Fruit fly (Drosophila melanogaster) whole organism, embryonic: Measurements from ENCODE around the gene EMC5.

Experiments used
- Atf-2 ChIP-seq: fragments of 200-800 bp; sonication (Bioruptor generic); optimal IDR thresholded peaks from 2 replicates; lab custom pipeline; 2016; ENCODE audit warnings: missing biosample characterization, missing genetic modification characterization
- B-H2 ChIP-seq: fragments of 200-800 bp; sonication (Bioruptor generic); optimal IDR thresholded peaks from 2 replicates; lab custom pipeline; 2018; ENCODE audit warnings: missing biosample characterization, mild to moderate bottlenecking, missing genetic modification characterization
- CG10959 ChIP-seq: fragments of 200-800 bp; sonication (Bioruptor generic); IDR thresholded peaks from 2 replicates; pipeline ENCODE4 v1.3.6; 2022; ENCODE audit warnings: missing biosample characterization, missing genetic modification characterization
- CG11560 ChIP-seq: fragments of 200-800 bp; sonication (Bioruptor generic); IDR thresholded peaks from 3 replicates; pipeline ENCODE4 v1.3.6; 2022; ENCODE audit warnings: missing biosample characterization, missing genetic modification characterization
- CG11723 ChIP-seq: fragments of 200-800 bp; sonication (Bioruptor generic); optimal IDR thresholded peaks from 2 replicates; lab custom pipeline; 2017; ENCODE audit warnings: missing biosample characterization, mild to moderate bottlenecking, missing genetic modification characterization
- CG14441 ChIP-seq: fragments of 200-800 bp; sonication (Bioruptor generic); IDR thresholded peaks from 2 replicates; pipeline ENCODE4 v1.3.6; 2022; ENCODE audit warnings: missing biosample characterization, missing genetic modification characterization
- CG14965 ChIP-seq: fragments of 200-800 bp; sonication (Bioruptor generic); optimal IDR thresholded peaks from 2 replicates; lab custom pipeline; 2016; ENCODE audit warnings: missing biosample characterization, missing genetic modification characterization, borderline replicate concordance
- CG15269 ChIP-seq: fragments of 200-800 bp; sonication (Bioruptor generic); optimal IDR thresholded peaks from 2 replicates; lab custom pipeline; 2018; ENCODE audit warnings: missing biosample characterization, mild to moderate bottlenecking, missing genetic modification characterization, moderate library complexity
- CG16863 ChIP-seq: fragments of 200-800 bp; sonication (Bioruptor generic); optimal IDR thresholded peaks from 3 replicates; lab custom pipeline; 2016; ENCODE audit warnings: missing biosample characterization, missing genetic modification characterization
- CG17612 ChIP-seq: fragments of 200-800 bp; sonication (Bioruptor generic); IDR thresholded peaks from 2 replicates; pipeline ENCODE4 v1.3.6; 2022; ENCODE audit warnings: missing biosample characterization, missing genetic modification characterization
- CG18764 ChIP-seq: fragments of 200-800 bp; sonication (Bioruptor generic); optimal IDR thresholded peaks from 3 replicates; lab custom pipeline; 2016; ENCODE audit warnings: missing biosample characterization, missing genetic modification characterization
- CG2120 ChIP-seq: fragments of 200-800 bp; sonication (Bioruptor generic); optimal IDR thresholded peaks from 3 replicates; lab custom pipeline; 2016; ENCODE audit warnings: missing biosample characterization, missing genetic modification characterization
- CG31224 ChIP-seq: fragments of 200-800 bp; sonication (Bioruptor generic); IDR thresholded peaks from 2 replicates; pipeline ENCODE4 v1.3.6; 2022; ENCODE audit warnings: missing biosample characterization, missing genetic modification characterization
- CG3281 ChIP-seq: fragments of 200-800 bp; sonication (Bioruptor generic); optimal IDR thresholded peaks from 3 replicates; lab custom pipeline; 2017; ENCODE audit warnings: missing biosample characterization, mild to moderate bottlenecking, missing genetic modification characterization
- CG34376 ChIP-seq: fragments of 200-800 bp; sonication (Bioruptor generic); optimal IDR thresholded peaks from 2 replicates; lab custom pipeline; 2018; ENCODE audit warnings: missing biosample characterization, mild to moderate bottlenecking, missing genetic modification characterization
- CG3847 ChIP-seq: fragments of 200-800 bp; sonication (Bioruptor generic); IDR thresholded peaks from 2 replicates; pipeline ENCODE4 v1.3.6; 2022; ENCODE audit warnings: missing biosample characterization, missing genetic modification characterization
- CG6765 ChIP-seq: fragments of 200-800 bp; sonication (Bioruptor generic); optimal IDR thresholded peaks from 3 replicates; lab custom pipeline; 2017; ENCODE audit warnings: missing biosample characterization, mild to moderate bottlenecking, missing genetic modification characterization
- CG7271 ChIP-seq: fragments of 200-800 bp; sonication (Bioruptor generic); optimal IDR thresholded peaks from 2 replicates; lab custom pipeline; 2018; ENCODE audit warnings: missing biosample characterization, mild to moderate bottlenecking, missing genetic modification characterization, moderate library complexity
- CG8478 ChIP-seq: fragments of >200 bp; optimal IDR thresholded peaks from 2 replicates; lab custom pipeline; 2018
- CoRest ChIP-seq: fragments of 200-800 bp; sonication (Bioruptor generic); optimal IDR thresholded peaks from 3 replicates; lab custom pipeline; 2018; ENCODE audit warnings: missing biosample characterization, mild to moderate bottlenecking, missing genetic modification characterization, moderate library complexity
- Fer3 ChIP-seq: fragments of 200-800 bp; sonication (Bioruptor generic); optimal IDR thresholded peaks from 2 replicates; lab custom pipeline; 2018; ENCODE audit warnings: missing biosample characterization, mild to moderate bottlenecking, missing genetic modification characterization, moderate library complexity
- HmgZ ChIP-seq: fragments of 200-800 bp; sonication (Bioruptor generic); optimal IDR thresholded peaks from 2 replicates; lab custom pipeline; 2018; ENCODE audit warnings: missing biosample characterization, mild to moderate bottlenecking, missing genetic modification characterization
- MTF-1 ChIP-seq: fragments of 200-800 bp; sonication (Bioruptor generic); optimal IDR thresholded peaks from 2 replicates; lab custom pipeline; 2018; ENCODE audit warnings: missing biosample characterization, mild to moderate bottlenecking, missing genetic modification characterization, borderline replicate concordance
- Meics ChIP-seq: fragments of 200-800 bp; sonication (Bioruptor generic); optimal IDR thresholded peaks from 2 replicates; lab custom pipeline; 2017; ENCODE audit warnings: missing biosample characterization, mild to moderate bottlenecking, missing genetic modification characterization
- Mes4 ChIP-seq: fragments of 200-800 bp; sonication (Bioruptor generic); optimal IDR thresholded peaks from 2 replicates; lab custom pipeline; 2016; ENCODE audit warnings: missing biosample characterization, missing genetic modification characterization
- Oli ChIP-seq: fragments of 200-800 bp; sonication (Bioruptor generic); optimal IDR thresholded peaks from 2 replicates; lab custom pipeline; 2018; ENCODE audit warnings: missing biosample characterization, mild to moderate bottlenecking, missing genetic modification characterization, moderate library complexity
- Poxn ChIP-seq: fragments of 200-800 bp; sonication (Bioruptor generic); IDR thresholded peaks from 2 replicates; pipeline ENCODE4 v1.3.6; 2022; ENCODE audit warnings: missing biosample characterization, missing genetic modification characterization
- Ravus ChIP-seq: fragments of 200-800 bp; sonication (Bioruptor generic); IDR thresholded peaks from 2 replicates; pipeline ENCODE4 v1.3.6; 2022; ENCODE audit warnings: missing biosample characterization, missing genetic modification characterization
- Xrp1 ChIP-seq: fragments of 200-800 bp; sonication (Bioruptor generic); IDR thresholded peaks from 2 replicates; pipeline ENCODE4 v1.3.6; 2022; ENCODE audit warnings: missing biosample characterization, missing genetic modification characterization
- al ChIP-seq: fragments of 200-800 bp; sonication (Bioruptor generic); IDR thresholded peaks from 2 replicates; pipeline ENCODE4 v1.3.6; 2022; ENCODE audit warnings: missing biosample characterization, missing genetic modification characterization
- ase ChIP-seq: fragments of 200-800 bp; sonication (Bioruptor generic); IDR thresholded peaks from 3 replicates; pipeline ENCODE4 v1.3.6; 2022; ENCODE audit warnings: missing biosample characterization, missing genetic modification characterization
- bbx ChIP-seq: fragments of 200-800 bp; sonication (Bioruptor generic); IDR thresholded peaks from 2 replicates; pipeline ENCODE4 v1.3.6; 2022; ENCODE audit warnings: missing biosample characterization, missing genetic modification characterization; ENCODE audit not compliant: partially characterized antibody
- ci ChIP-seq: fragments of 200-800 bp; sonication (Bioruptor generic); IDR thresholded peaks from 3 replicates; pipeline ENCODE4 v1.3.6; 2022; ENCODE audit warnings: missing biosample characterization, missing genetic modification characterization
- crc ChIP-seq: fragments of 200-800 bp; sonication (Bioruptor generic); optimal IDR thresholded peaks from 2 replicates; lab custom pipeline; 2016; ENCODE audit warnings: missing biosample characterization, missing genetic modification characterization
- dan ChIP-seq: fragments of 200-800 bp; sonication (Bioruptor generic); IDR thresholded peaks from 2 replicates; pipeline ENCODE4 v1.3.6; 2022; ENCODE audit warnings: missing biosample characterization, missing genetic modification characterization
- fd102C ChIP-seq: fragments of 200-800 bp; sonication (Bioruptor generic); optimal IDR thresholded peaks from 2 replicates; lab custom pipeline; 2018; ENCODE audit warnings: missing biosample characterization, mild to moderate bottlenecking, missing genetic modification characterization, moderate library complexity
- gem ChIP-seq: fragments of 200-800 bp; sonication (Bioruptor generic); optimal IDR thresholded peaks from 2 replicates; lab custom pipeline; 2019; ENCODE audit warnings: missing biosample characterization, mild to moderate bottlenecking, missing genetic modification characterization, moderate library complexity
- grau ChIP-seq: fragments of 200-800 bp; optimal IDR thresholded peaks from 3 replicates; lab custom pipeline; 2019; ENCODE audit warnings: missing biosample characterization, mild to moderate bottlenecking, missing genetic modification characterization, moderate library complexity
- hkb ChIP-seq, 2 experiments: fragments of 200-800 bp in 1 of 2; fragments of >200 bp in 1 of 2; sonication (Bioruptor generic) in 1 of 2; IDR thresholded peaks in 1 of 2; optimal IDR thresholded peaks in 1 of 2; 2 replicates each; pipeline versions ENCODE4 v1.3.6 to Lab custom; 2017 to 2022; ENCODE audit warnings: missing biosample characterization in 1 of 2, missing genetic modification characterization in 1 of 2
- ind ChIP-seq: fragments of 200-800 bp; sonication (Bioruptor generic); optimal IDR thresholded peaks from 3 replicates; lab custom pipeline; 2016; ENCODE audit warnings: missing biosample characterization, missing genetic modification characterization
- nerfin-1 ChIP-seq: fragments of 200-800 bp; sonication (Bioruptor generic); optimal IDR thresholded peaks from 3 replicates; lab custom pipeline; 2019; ENCODE audit warnings: missing biosample characterization, mild to moderate bottlenecking, missing genetic modification characterization, moderate library complexity
- pb ChIP-seq: fragments of 200-800 bp; sonication (Bioruptor generic); optimal IDR thresholded peaks from 3 replicates; lab custom pipeline; 2016; ENCODE audit warnings: missing biosample characterization, missing genetic modification characterization
- pho ChIP-seq: fragments of 200-800 bp; sonication (Bioruptor generic); optimal IDR thresholded peaks from 2 replicates; lab custom pipeline; 2016; ENCODE audit warnings: missing biosample characterization, missing genetic modification characterization
- ranshi ChIP-seq: fragments of 200-800 bp; sonication (Bioruptor generic); IDR thresholded peaks from 2 replicates; pipeline ENCODE4 v1.3.6; 2022; ENCODE audit warnings: missing biosample characterization, missing genetic modification characterization
- row ChIP-seq: fragments of 200-800 bp; sonication (Bioruptor generic); IDR thresholded peaks from 3 replicates; pipeline ENCODE4 v1.3.6; 2022; ENCODE audit warnings: missing biosample characterization, missing genetic modification characterization
- scrt ChIP-seq: fragments of 200-800 bp; sonication (Bioruptor generic); optimal IDR thresholded peaks from 2 replicates; lab custom pipeline; 2018; ENCODE audit warnings: missing biosample characterization, mild to moderate bottlenecking, missing genetic modification characterization, moderate library complexity
- tx ChIP-seq: fragments of 200-800 bp; sonication (Bioruptor generic); optimal IDR thresholded peaks from 2 replicates; lab custom pipeline; 2016; ENCODE audit warnings: missing biosample characterization, missing genetic modification characterization
- unpg ChIP-seq: fragments of 200-800 bp; sonication (Bioruptor generic); optimal IDR thresholded peaks from 3 replicates; lab custom pipeline; 2018; ENCODE audit warnings: missing biosample characterization, mild to moderate bottlenecking, missing genetic modification characterization, moderate library complexity
- wdn ChIP-seq: fragments of 200-800 bp; sonication (Bioruptor generic); IDR thresholded peaks from 2 replicates; pipeline ENCODE4 v1.3.6; 2022; ENCODE audit warnings: missing biosample characterization, missing genetic modification characterization
- z ChIP-seq: fragments of 200-800 bp; sonication (Bioruptor generic); IDR thresholded peaks from 3 replicates; pipeline ENCODE4 v1.3.6; 2022; ENCODE audit warnings: missing biosample characterization, missing genetic modification characterization
- zen ChIP-seq: fragments of 200-800 bp; sonication (Bioruptor generic); optimal IDR thresholded peaks from 3 replicates; lab custom pipeline; 2018; ENCODE audit warnings: missing biosample characterization, mild to moderate bottlenecking, missing genetic modification characterization, moderate library complexity

Gene EMC5

dm6 chr2L:19009130-19009529, 21.6 kb downstream of the EMC5 start, which contains the start of gene RpL30 (continued):
- TF ChIP-seq ci (peak; percentile 99), Fer3 (peak; percentile 92), pb (GFP tag; lab: Kevin White, UChicago) (peak; percentile 93), Poxn (GFP tag; lab: Robert Waterston, UW) (no peak), unpg (GFP tag; lab: Kevin White, UChicago) (peak; percentile 90), MTF-1 (GFP tag; lab: Kevin White, UChicago) (peak; percentile 97), CG6765 (GFP tag; lab: Kevin White, UChicago) (peak; percentile 97), Atf-2 (peak; percentile 66), pho (GFP tag; lab: Kevin White, UChicago) (peak; percentile 89), CoRest (tag; lab: Kevin White, UChicago) (peak; percentile 82), nerfin-1 (tag; lab: Kevin White, UChicago) (peak; percentile 80), B-H2 (GFP tag; lab: Kevin White, UChicago) (peak; percentile 94), scrt (GFP tag; lab: Kevin White, UChicago) (peak; percentile 92), HmgZ (tag; lab: Kevin White, UChicago) (peak; percentile 97), CG14965 (peak; percentile 85), CG14441 (GFP tag; lab: Robert Waterston, UW) (peak; percentile 64), CG11723 (peak; percentile 89), Mes4 (GFP tag; lab: Kevin White, UChicago) (peak; percentile 98), ind (GFP tag; lab: Kevin White, UChicago) (peak; percentile 62), tx (GFP tag; lab: Kevin White, UChicago) (peak; percentile 74), Xrp1 (GFP tag; lab: Robert Waterston, UW) (peak; percentile 11), CG3847 (GFP tag; lab: Robert Waterston, UW) (peak; percentile 96), CG16863 (GFP tag; lab: Kevin White, UChicago) (peak; percentile 86), CG2120 (GFP tag; lab: Kevin White, UChicago) (peak; percentile 81), row (GFP tag; lab: Robert Waterston, UW) (peak; percentile 60), CG31224 (GFP tag; lab: Robert Waterston, UW) (peak; percentile 77), gem (tag; lab: Kevin White, UChicago) (peak; percentile 75), zen (tag; lab: Kevin White, UChicago) (peak; percentile 87), Meics (GFP tag; lab: Kevin White, UChicago) (peak; percentile 95), CG8478 (peak; percentile 65), CG7271 (tag; lab: Kevin White, UChicago) (peak; percentile 95), CG34376 (GFP tag; lab: Kevin White, UChicago) (peak; percentile 98), grau (tag; lab: Kevin White, UChicago) (peak; percentile 80), crc (GFP tag; lab: Kevin White, UChicago) (peak; percentile 83), wdn (GFP tag; lab: Robert Waterston, UW) (peak; percentile 85), z (GFP tag; lab: Robert Waterston, UW) (peak; percentile 71; the same call in 2 of the 3 replicates), CG18764 (GFP tag; lab: Kevin White, UChicago) (peak; percentile 86), CG10959 (peak; percentile 75), CG11560 (peak; percentile 79; the same call in 2 of the 3 replicates), Oli (tag; lab: Kevin White, UChicago) (peak; percentile 65), fd102C (peak; percentile 89), al (peak; percentile 79), CG17612 (peak; percentile 74; the same call in 1 of the 2 replicates), hkb (optimal IDR thresholded peaks at IDR 0.05; lab: Kevin White, UChicago) (peak; percentile 63), hkb (GFP tag; IDR thresholded peaks at IDR 0.05; lab: Robert Waterston, UW) (peak; percentile 93), bbx (GFP tag; lab: Robert Waterston, UW) (peak; percentile 63), ase (GFP tag; lab: Robert Waterston, UW) (peak; percentile 84), dan (GFP tag; lab: Robert Waterston, UW) (no peak), CG15269 (peak; percentile 79), CG3281 (GFP tag; lab: Kevin White, UChicago) (peak; percentile 93), Ravus (GFP tag; lab: Robert Waterston, UW) (no peak), ranshi (GFP tag; lab: Robert Waterston, UW) (peak; percentile 89)
